Fruit fly (Drosophila melanogaster) whole organism, wandering third instar larva: Measurements from ENCODE around the gene sunn.

Experiments used
- Abd-B ChIP-seq: fragments of >200 bp; optimal IDR thresholded peaks from 2 replicates; lab custom pipeline; 2017; ENCODE audit warnings: missing biosample characterization, missing genetic modification characterization
- CG32264 ChIP-seq: fragments of 200-800 bp; sonication (Bioruptor generic); optimal IDR thresholded peaks from 2 replicates; lab custom pipeline; 2016; ENCODE audit warnings: missing biosample characterization, missing genetic modification characterization
- CG9705 ChIP-seq: fragments of 200-800 bp; sonication (Bioruptor generic); optimal IDR thresholded peaks from 2 replicates; lab custom pipeline; 2018; ENCODE audit warnings: missing biosample characterization, mild to moderate bottlenecking, missing genetic modification characterization
- CrebA ChIP-seq: fragments of 200-800 bp; sonication (Bioruptor generic); optimal IDR thresholded peaks from 2 replicates; lab custom pipeline; 2016; ENCODE audit warnings: missing biosample characterization, mild to moderate bottlenecking, missing genetic modification characterization, borderline replicate concordance
- Dif ChIP-seq: fragments of 200-275, 200-300 bp; sonication (Bioruptor generic); optimal IDR thresholded peaks from 2 replicates; lab custom pipeline; 2018; ENCODE audit warnings: missing biosample characterization, missing genetic modification characterization; ENCODE audit not compliant: partially characterized antibody
- Hr78 ChIP-seq: fragments of >200 bp; optimal IDR thresholded peaks from 2 replicates; lab custom pipeline; 2017; ENCODE audit warnings: missing biosample characterization, missing genetic modification characterization
- Hr83 ChIP-seq: fragments of 200-300 bp; sonication (Bioruptor generic); optimal IDR thresholded peaks from 2 replicates; lab custom pipeline; 2016; ENCODE audit warnings: missing biosample characterization, mild to moderate bottlenecking, missing genetic modification characterization, moderate library complexity; ENCODE audit not compliant: poor library complexity, severe bottlenecking
- Jra ChIP-seq: sonication (Bioruptor generic); optimal IDR thresholded peaks from 2 replicates; lab custom pipeline; 2016; ENCODE audit warnings: missing biosample characterization, missing genetic modification characterization
- Mio ChIP-seq: sonication (Bioruptor generic); optimal IDR thresholded peaks from 2 replicates; lab custom pipeline; 2016; ENCODE audit warnings: missing biosample characterization, missing genetic modification characterization
- Myc ChIP-seq: fragments of >200 bp; optimal IDR thresholded peaks from 2 replicates; lab custom pipeline; 2017
- N ChIP-seq: fragments of >200 bp; optimal IDR thresholded peaks from 2 replicates; lab custom pipeline; 2018; ENCODE audit warnings: missing biosample characterization, missing external identifiers, missing genetic modification characterization
- OdsH ChIP-seq: fragments of 200-800 bp; sonication (Bioruptor generic); optimal IDR thresholded peaks from 2 replicates; lab custom pipeline; 2016; ENCODE audit warnings: missing biosample characterization, mild to moderate bottlenecking, missing genetic modification characterization
- Rel ChIP-seq, 2 experiments: fragments of 200-800 bp; sonication (Bioruptor generic) in 1 of 2; optimal IDR thresholded peaks; 2 replicates in 1 of 2; 3 replicates in 1 of 2; lab custom pipeline; 2016 to 2019; ENCODE audit warnings: mild to moderate bottlenecking in 2 of 2, missing biosample characterization in 2 of 2, missing genetic modification characterization in 2 of 2, moderate library complexity in 1 of 2
- Sp1 ChIP-seq: fragments of 200-800 bp; sonication (Bioruptor generic); optimal IDR thresholded peaks from 3 replicates; lab custom pipeline; 2019; ENCODE audit warnings: missing biosample characterization, mild to moderate bottlenecking, missing genetic modification characterization, moderate library complexity
- Vsx2 ChIP-seq: fragments of 200-300, 225-300 bp; sonication (Bioruptor generic); optimal IDR thresholded peaks from 2 replicates; lab custom pipeline; 2018; ENCODE audit warnings: missing biosample characterization, missing genetic modification characterization; ENCODE audit not compliant: partially characterized antibody
- br ChIP-seq: fragments of 200-800 bp; sonication (Bioruptor generic); optimal IDR thresholded peaks from 2 replicates; lab custom pipeline; 2016; ENCODE audit warnings: missing biosample characterization, missing genetic modification characterization
- brk ChIP-seq: fragments of 200-800 bp; sonication (Bioruptor generic); optimal IDR thresholded peaks from 2 replicates; lab custom pipeline; 2016; ENCODE audit warnings: missing biosample characterization, mild to moderate bottlenecking, missing genetic modification characterization
- dl ChIP-seq, 2 experiments: fragments of 175-275, 200-275 bp in 1 of 2; fragments of 200-275 bp in 1 of 2; sonication (Bioruptor generic); optimal IDR thresholded peaks; lab custom pipeline; 2018; ENCODE audit warnings: mild to moderate bottlenecking in 2 of 2, missing biosample characterization in 2 of 2, missing genetic modification characterization in 2 of 2, moderate library complexity in 2 of 2; ENCODE audit not compliant: partially characterized antibody in 2 of 2, insufficient read depth in 1 of 2
- dmrt93B ChIP-seq: fragments of 200-800 bp; sonication (Bioruptor generic); optimal IDR thresholded peaks from 2 replicates; lab custom pipeline; 2018; ENCODE audit warnings: missing biosample characterization, mild to moderate bottlenecking, missing genetic modification characterization
- dsf ChIP-seq: sonication (Bioruptor generic); optimal IDR thresholded peaks from 2 replicates; lab custom pipeline; 2016; ENCODE audit warnings: missing biosample characterization, missing genetic modification characterization, borderline replicate concordance
- ey ChIP-seq: fragments of 200-800 bp; sonication (Bioruptor generic); optimal IDR thresholded peaks from 2 replicates; lab custom pipeline; 2016; ENCODE audit warnings: missing biosample characterization, missing genetic modification characterization
- foxo ChIP-seq, 2 experiments: fragments of 200-800 bp; sonication (Bioruptor generic); optimal IDR thresholded peaks; 2 replicates in 1 of 2; 3 replicates in 1 of 2; lab custom pipeline; 2016 to 2017; ENCODE audit warnings: missing biosample characterization in 2 of 2, missing genetic modification characterization in 2 of 2
- fru ChIP-seq: fragments of 200-800 bp; sonication (Bioruptor generic); optimal IDR thresholded peaks from 3 replicates; lab custom pipeline; 2016; ENCODE audit warnings: missing biosample characterization, mild to moderate bottlenecking, missing genetic modification characterization
- h ChIP-seq: fragments of 200-800 bp; sonication (Bioruptor generic); optimal IDR thresholded peaks from 3 replicates; lab custom pipeline; 2016; ENCODE audit warnings: missing biosample characterization, mild to moderate bottlenecking, missing genetic modification characterization
- jim ChIP-seq: fragments of 175-275, 200-325 bp; sonication (Bioruptor generic); optimal IDR thresholded peaks from 2 replicates; lab custom pipeline; 2016; ENCODE audit warnings: missing biosample characterization, mild to moderate bottlenecking, missing genetic modification characterization
- pan ChIP-seq: fragments of >200 bp; optimal IDR thresholded peaks from 2 replicates; lab custom pipeline; 2017
- rgr ChIP-seq: fragments of 200-800 bp; sonication (Bioruptor generic); optimal IDR thresholded peaks from 3 replicates; lab custom pipeline; 2016; ENCODE audit warnings: missing biosample characterization, mild to moderate bottlenecking, missing genetic modification characterization
- sage ChIP-seq: fragments of 200-800 bp; sonication (Bioruptor generic); optimal IDR thresholded peaks from 2 replicates; lab custom pipeline; 2016; ENCODE audit warnings: missing biosample characterization, mild to moderate bottlenecking, missing genetic modification characterization
- tai ChIP-seq: sonication (Bioruptor generic); optimal IDR thresholded peaks from 2 replicates; lab custom pipeline; 2016; ENCODE audit warnings: missing biosample characterization, missing genetic modification characterization
- woc ChIP-seq: sonication (Bioruptor generic); optimal IDR thresholded peaks from 2 replicates; lab custom pipeline; 2016; ENCODE audit warnings: missing biosample characterization, mild to moderate bottlenecking, missing genetic modification characterization

The sunn gene

dm6 chr3L:11772057-11772456 lies 43.9 kb downstream of the sunn start, which contains the start of gene Muc68D:
Gene Muc68D (minus strand): TSS chr3L:11772157.
- TF ChIP-seq pan (lab: Kevin White, UChicago) (no peak), sage (GFP tag; lab: Kevin White, UChicago) (no peak), Dif (GFP tag; lab: Kevin White, UChicago) (no peak), Jra (GFP tag; lab: Kevin White, UChicago) (no peak), Hr78 (GFP tag; lab: Kevin White, UChicago) (no peak), h (no peak), Rel (GFP tag; optimal IDR thresholded peaks at IDR 0.05; lab: Kevin White, UChicago) (no peak), Rel (tag; optimal IDR thresholded peaks at IDR 0.05; lab: Kevin White, UChicago) (no peak), Vsx2 (GFP tag; lab: Kevin White, UChicago) (no peak), Mio (GFP tag; lab: Kevin White, UChicago) (no peak)

- peak; percentile 34 for TF ChIP-seq Vsx2 (GFP tag; lab: Kevin White, UChicago)
- no peak for TF ChIP-seq CrebA (GFP tag; lab: Kevin White, UChicago)
- TF ChIP-seq h, result peak; percentile 1
- TF ChIP-seq dl (GFP tag; optimal IDR thresholded peaks at IDR 0.05; lab: Kevin White, UChicago; ENCODE audit: insufficient read depth in 1 of 2, partially characterized antibody in 2 of 2), result peak in 1 of 2 experiments; percentile 8
- no peak for TF ChIP-seq N (GFP tag; lab: Kevin White, UChicago)
- TF ChIP-seq Dif (GFP tag; lab: Kevin White, UChicago), result peak; percentile 29
- TF ChIP-seq, all 38 proteins: peak for 4
Measured at dm6 chr3L:11772608-11773017, 44.5 kb downstream of the sunn start.

dm6 chr3L:11773796-11774195 lies 45.6 kb downstream of the sunn start:
- TF ChIP-seq woc (GFP tag; lab: Kevin White, UChicago) (no peak), Hr78 (GFP tag; lab: Kevin White, UChicago) (no peak), Mio (GFP tag; lab: Kevin White, UChicago) (no peak)
- TF ChIP-seq, all 38 proteins: peak for 0

- no peak for TF ChIP-seq CG32264 (GFP tag; lab: Kevin White, UChicago)
- TF ChIP-seq foxo (GFP tag; optimal IDR thresholded peaks at IDR 0.05; lab: Kevin White, UChicago), result no peak
- no peak for TF ChIP-seq CrebA (GFP tag; lab: Kevin White, UChicago)
- TF ChIP-seq Myc, result no peak
- no peak for TF ChIP-seq Sp1
- TF ChIP-seq Vsx2 (GFP tag; lab: Kevin White, UChicago), result no peak
- no peak for TF ChIP-seq jim (GFP tag; lab: Kevin White, UChicago)
- no peak for TF ChIP-seq brk (GFP tag; lab: Kevin White, UChicago)
- TF ChIP-seq Abd-B (GFP tag; lab: Kevin White, UChicago), result no peak
- no peak for TF ChIP-seq pan (lab: Kevin White, UChicago)
- TF ChIP-seq CG9705 (GFP tag; lab: Kevin White, UChicago), result no peak
- no peak for TF ChIP-seq dl (GFP tag; optimal IDR thresholded peaks at IDR 0.05; lab: Kevin White, UChicago; ENCODE audit: insufficient read depth in 1 of 2, partially characterized antibody in 2 of 2)
Measured at dm6 chr3L:11774401-11774800, 46.3 kb downstream of the sunn start, which contains the start of gene Tim13. Gene Tim13 (minus strand): TSS chr3L:11774501.

- TF ChIP-seq Abd-B (GFP tag; lab: Kevin White, UChicago), result no peak
- peak; percentile 33 for TF ChIP-seq br (GFP tag; lab: Kevin White, UChicago)
- TF ChIP-seq CG32264 (GFP tag; lab: Kevin White, UChicago), result no peak
- peak; percentile 8 for TF ChIP-seq CrebA (GFP tag; lab: Kevin White, UChicago)
- TF ChIP-seq h, result peak; percentile 34
- peak; percentile 57 for TF ChIP-seq Dif (GFP tag; lab: Kevin White, UChicago)
Measured at dm6 chr3L:11776731-11777130, 48.6 kb downstream of the sunn start, which contains the start of gene CG14131. Gene CG14131 (plus strand): TSS chr3L:11777073.

- peak; percentile 34 for TF ChIP-seq fru (GFP tag; lab: Kevin White, UChicago)
- peak in 1 of 2 experiments; percentile 27 for TF ChIP-seq foxo (GFP tag; optimal IDR thresholded peaks at IDR 0.05; lab: Kevin White, UChicago)
- TF ChIP-seq rgr (GFP tag; lab: Kevin White, UChicago), result peak; percentile 22
- TF ChIP-seq Abd-B (GFP tag; lab: Kevin White, UChicago), result no peak
- TF ChIP-seq OdsH (GFP tag; lab: Kevin White, UChicago), result peak; percentile 15
- TF ChIP-seq dsf, result no peak
- peak; percentile 34 for TF ChIP-seq Jra (GFP tag; lab: Kevin White, UChicago)
- TF ChIP-seq Hr83 (GFP tag; lab: Kevin White, UChicago), result peak; percentile 50
- TF ChIP-seq Vsx2 (GFP tag; lab: Kevin White, UChicago), result no peak
- TF ChIP-seq dl (GFP tag; optimal IDR thresholded peaks at IDR 0.05; lab: Kevin White, UChicago; ENCODE audit: insufficient read depth in 1 of 2, partially characterized antibody in 2 of 2), result no peak
- TF ChIP-seq tai (GFP tag; lab: Kevin White, UChicago), result no peak
- TF ChIP-seq dmrt93B, result no peak
- no peak for TF ChIP-seq Myc
- peak; percentile 57 for TF ChIP-seq h
- TF ChIP-seq ey, result no peak
- TF ChIP-seq, all 38 proteins: peak for 7
Measured at dm6 chr3L:11777348-11777958, 49.3 kb downstream of the sunn start.
